Fruit fly (Drosophila melanogaster) whole organism, embryonic: ENCODE measurements around the gene CG43814.

Experiments
- CG1024 ChIP-seq: fragments of 200-800 bp; sonication (Bioruptor generic); IDR thresholded peaks from 2 replicates; pipeline ENCODE4 v1.3.6; 2022; ENCODE audit warnings: missing biosample characterization, missing genetic modification characterization
- CG10321 ChIP-seq: fragments of 200-800 bp; sonication (Bioruptor generic); IDR thresholded peaks from 2 replicates; pipeline ENCODE4 v1.3.6; 2022; ENCODE audit warnings: missing biosample characterization, missing genetic modification characterization
- CG12071 ChIP-seq: fragments of 200-800 bp; sonication (Bioruptor generic); optimal IDR thresholded peaks from 3 replicates; lab custom pipeline; 2018; ENCODE audit warnings: missing biosample characterization, mild to moderate bottlenecking, missing genetic modification characterization
- CG1233 ChIP-seq: fragments of 200-800 bp; sonication (Bioruptor generic); optimal IDR thresholded peaks from 4 replicates; lab custom pipeline; 2018; ENCODE audit warnings: missing biosample characterization, mild to moderate bottlenecking, missing genetic modification characterization
- CG34224 ChIP-seq: fragments of 200-800 bp; sonication (Bioruptor generic); IDR thresholded peaks from 3 replicates; pipeline ENCODE4 v1.3.6; 2022; ENCODE audit warnings: missing biosample characterization, missing genetic modification characterization; ENCODE audit not compliant: partially characterized antibody
- CG4360 ChIP-seq: fragments of 200-800 bp; sonication (Bioruptor generic); IDR thresholded peaks from 2 replicates; pipeline ENCODE4 v1.3.6; 2022; ENCODE audit warnings: missing biosample characterization, missing genetic modification characterization
- CG6254 ChIP-seq: fragments of 200-800 bp; sonication (Bioruptor generic); optimal IDR thresholded peaks from 3 replicates; lab custom pipeline; 2017; ENCODE audit warnings: mild to moderate bottlenecking, missing biosample characterization, missing genetic modification reagents, missing genetic modification characterization
- CG7357 ChIP-seq: fragments of 200-800 bp; sonication (Bioruptor generic); IDR thresholded peaks from 3 replicates; pipeline ENCODE4 v1.3.6; 2022; ENCODE audit warnings: missing biosample characterization, missing genetic modification characterization
- CG7372 ChIP-seq: fragments of 200-800 bp; sonication (Bioruptor generic); IDR thresholded peaks from 2 replicates; pipeline ENCODE4 v1.3.6; 2022; ENCODE audit warnings: missing biosample characterization, missing genetic modification characterization
- CkIIα-i1 ChIP-seq: fragments of 200-800 bp; sonication (Bioruptor generic); IDR thresholded peaks from 2 replicates; pipeline ENCODE4 v1.3.6; 2022; ENCODE audit warnings: missing biosample characterization, missing genetic modification characterization
- CoRest ChIP-seq: fragments of 200-800 bp; sonication (Bioruptor generic); optimal IDR thresholded peaks from 3 replicates; lab custom pipeline; 2018; ENCODE audit warnings: missing biosample characterization, mild to moderate bottlenecking, missing genetic modification characterization, moderate library complexity
- Deaf1 ChIP-seq: fragments of 200-800 bp; optimal IDR thresholded peaks from 3 replicates; lab custom pipeline; 2019; ENCODE audit warnings: missing biosample characterization, mild to moderate bottlenecking, missing genetic modification characterization, moderate library complexity
- Dll ChIP-seq: fragments of 200-800 bp; sonication (Bioruptor generic); IDR thresholded peaks from 4 replicates; pipeline ENCODE4 v1.3.6; 2022; ENCODE audit warnings: missing biosample characterization, missing genetic modification characterization; ENCODE audit not compliant: partially characterized antibody
- GATAe ChIP-seq: fragments of 200-800 bp; sonication (Bioruptor generic); conservative IDR thresholded peaks from 2 replicates; pipeline ENCODE4 v1.3.6; 2022; ENCODE audit warnings: missing biosample characterization, missing genetic modification characterization
- HLHmδ ChIP-seq: fragments of 200-800 bp; sonication (Bioruptor generic); optimal IDR thresholded peaks from 2 replicates; lab custom pipeline; 2018; ENCODE audit warnings: missing biosample characterization, mild to moderate bottlenecking, missing genetic modification characterization, moderate library complexity
- Hr39 ChIP-seq: fragments of >200 bp; optimal IDR thresholded peaks from 2 replicates; lab custom pipeline; 2017
- Jarid2 ChIP-seq: fragments of 200-800 bp; sonication (Bioruptor generic); optimal IDR thresholded peaks from 3 replicates; lab custom pipeline; 2017; ENCODE audit warnings: mild to moderate bottlenecking, missing biosample characterization, missing genetic modification reagents, missing genetic modification characterization
- Nf-YA ChIP-seq: fragments of 200-800 bp; sonication (Bioruptor generic); IDR thresholded peaks from 2 replicates; pipeline ENCODE4 v1.3.6; 2022; ENCODE audit warnings: missing biosample characterization, missing genetic modification characterization
- Nf-YB ChIP-seq: fragments of 200-800 bp; sonication (Bioruptor generic); optimal IDR thresholded peaks from 3 replicates; lab custom pipeline; 2019; ENCODE audit warnings: missing biosample characterization, mild to moderate bottlenecking, missing genetic modification characterization, moderate library complexity
- Nf-YC ChIP-seq: fragments of 200-800 bp; optimal IDR thresholded peaks from 3 replicates; lab custom pipeline; 2019; ENCODE audit warnings: missing biosample characterization, mild to moderate bottlenecking, missing genetic modification characterization, moderate library complexity
- Pdp1 ChIP-seq, 2 experiments: fragments of 200-800 bp; sonication (Bioruptor generic); optimal IDR thresholded peaks; 3 replicates each; lab custom pipeline; 2016; ENCODE audit warnings: missing biosample characterization in 2 of 2, missing genetic modification characterization in 2 of 2, mild to moderate bottlenecking in 1 of 2, moderate library complexity in 1 of 2
- Trl ChIP-seq, 3 experiments: fragments of >200 bp in 2 of 3; fragments of 200-800 bp in 1 of 3; sonication (Bioruptor generic) in 1 of 3; optimal IDR thresholded peaks; 2 replicates in 1 of 3; 3 replicates in 2 of 3; lab custom pipeline; 2016 to 2017; ENCODE audit warnings: missing biosample characterization in 1 of 3, missing genetic modification characterization in 1 of 3
- cg ChIP-seq: fragments of 200-800 bp; sonication (Bioruptor generic); optimal IDR thresholded peaks from 3 replicates; lab custom pipeline; 2019; ENCODE audit warnings: missing biosample characterization, mild to moderate bottlenecking, missing genetic modification characterization, moderate library complexity
- chinmo ChIP-seq: fragments of 200-800 bp; sonication (Bioruptor generic); IDR thresholded peaks from 4 replicates; pipeline ENCODE4 v1.3.6; 2022; ENCODE audit warnings: missing biosample characterization, missing genetic modification characterization; ENCODE audit not compliant: partially characterized antibody
- chm ChIP-seq: fragments of 200-800 bp; sonication (Bioruptor generic); IDR thresholded peaks from 2 replicates; pipeline ENCODE4 v1.3.6; 2022; ENCODE audit warnings: missing biosample characterization, missing genetic modification characterization
- crol ChIP-seq: fragments of 200-800 bp; sonication (Bioruptor generic); IDR thresholded peaks from 2 replicates; pipeline ENCODE4 v1.3.6; 2022; ENCODE audit warnings: missing biosample characterization, missing genetic modification characterization
- dm ChIP-seq: fragments of 200-800 bp; sonication (Bioruptor generic); optimal IDR thresholded peaks from 3 replicates; lab custom pipeline; 2016; ENCODE audit warnings: missing biosample characterization, missing genetic modification characterization
- esg ChIP-seq: fragments of 200-800 bp; sonication (Bioruptor generic); conservative IDR thresholded peaks from 2 replicates; pipeline ENCODE4 v1.3.6; 2022; ENCODE audit warnings: missing biosample characterization, missing genetic modification characterization
- ewg ChIP-seq: fragments of 200-800 bp; sonication (Bioruptor generic); optimal IDR thresholded peaks from 3 replicates; lab custom pipeline; 2017; ENCODE audit warnings: mild to moderate bottlenecking, missing biosample characterization, missing genetic modification reagents, missing genetic modification characterization
- exex ChIP-seq: fragments of 200-800 bp; sonication (Bioruptor generic); optimal IDR thresholded peaks from 4 replicates; lab custom pipeline; 2018; ENCODE audit warnings: missing biosample characterization, mild to moderate bottlenecking, missing genetic modification characterization, moderate library complexity
- fd64A ChIP-seq: fragments of 200-800 bp; sonication (Bioruptor generic); optimal IDR thresholded peaks from 3 replicates; lab custom pipeline; 2018; ENCODE audit warnings: missing biosample characterization, mild to moderate bottlenecking, missing genetic modification characterization
- grn ChIP-seq: fragments of 200-800 bp; sonication (Bioruptor generic); optimal IDR thresholded peaks from 3 replicates; lab custom pipeline; 2017; ENCODE audit warnings: missing biosample characterization, missing genetic modification characterization
- ham ChIP-seq: fragments of 200-800 bp; sonication (Bioruptor generic); IDR thresholded peaks from 2 replicates; pipeline ENCODE4 v1.3.6; 2022; ENCODE audit warnings: missing biosample characterization, missing genetic modification characterization
- lilli ChIP-seq: fragments of 200-800 bp; sonication (Bioruptor generic); optimal IDR thresholded peaks from 3 replicates; lab custom pipeline; 2016; ENCODE audit warnings: missing biosample characterization, missing genetic modification characterization
- nerfin-1 ChIP-seq: fragments of 200-800 bp; sonication (Bioruptor generic); optimal IDR thresholded peaks from 3 replicates; lab custom pipeline; 2019; ENCODE audit warnings: missing biosample characterization, mild to moderate bottlenecking, missing genetic modification characterization, moderate library complexity
- pb ChIP-seq: fragments of 200-800 bp; sonication (Bioruptor generic); optimal IDR thresholded peaks from 3 replicates; lab custom pipeline; 2016; ENCODE audit warnings: missing biosample characterization, missing genetic modification characterization
- seq ChIP-seq: fragments of 200-800 bp; sonication (Bioruptor generic); IDR thresholded peaks from 2 replicates; pipeline ENCODE4 v1.3.6; 2022; ENCODE audit warnings: missing biosample characterization, missing genetic modification characterization
- shn ChIP-seq: fragments of 200-800 bp; sonication (Bioruptor generic); optimal IDR thresholded peaks from 3 replicates; lab custom pipeline; 2016; ENCODE audit warnings: missing biosample characterization, missing genetic modification characterization
- sisA ChIP-seq: fragments of 200-800 bp; sonication (Bioruptor generic); IDR thresholded peaks from 2 replicates; pipeline ENCODE4 v1.3.6; 2022; ENCODE audit warnings: missing biosample characterization, missing genetic modification characterization
- sr ChIP-seq: fragments of 200-800 bp; sonication (Bioruptor generic); IDR thresholded peaks from 3 replicates; pipeline ENCODE4 v1.3.6; 2022; ENCODE audit warnings: missing biosample characterization, missing genetic modification characterization
- sug ChIP-seq: fragments of 200-800 bp; optimal IDR thresholded peaks from 2 replicates; lab custom pipeline; 2019; ENCODE audit warnings: missing biosample characterization, mild to moderate bottlenecking, missing genetic modification characterization, moderate library complexity
- tap ChIP-seq: fragments of 200-800 bp; optimal IDR thresholded peaks from 3 replicates; lab custom pipeline; 2019; ENCODE audit warnings: missing biosample characterization, mild to moderate bottlenecking, missing genetic modification characterization, moderate library complexity
- unc-4 ChIP-seq: fragments of 200-800 bp; sonication (Bioruptor generic); IDR thresholded peaks from 2 replicates; pipeline ENCODE4 v1.3.6; 2022; ENCODE audit warnings: missing biosample characterization, missing genetic modification characterization; ENCODE audit not compliant: partially characterized antibody
- unpg ChIP-seq: fragments of 200-800 bp; sonication (Bioruptor generic); optimal IDR thresholded peaks from 3 replicates; lab custom pipeline; 2018; ENCODE audit warnings: missing biosample characterization, mild to moderate bottlenecking, missing genetic modification characterization, moderate library complexity
- vvl ChIP-seq: fragments of 200-800 bp; sonication (Bioruptor generic); IDR thresholded peaks from 2 replicates; pipeline ENCODE4 v1.3.6; 2022; ENCODE audit warnings: missing biosample characterization, missing genetic modification characterization
- yki ChIP-seq: fragments of >200 bp; optimal IDR thresholded peaks from 3 replicates; lab custom pipeline; 2018
- zen2 ChIP-seq: fragments of 200-800 bp; sonication (Bioruptor generic); IDR thresholded peaks from 3 replicates; pipeline ENCODE4 v1.3.6; 2022; ENCODE audit warnings: missing biosample characterization, missing genetic modification characterization; ENCODE audit not compliant: partially characterized antibody

The CG43814 gene

dm6 chr2L:18796446-18796845 is 8.7 kb downstream of the CG43814 start (continued):
- TF ChIP-seq Trl (optimal IDR thresholded peaks at IDR 0.05; lab: Kevin White, UChicago) = peak in 1 of 2 experiments; percentile 87
- TF ChIP-seq Trl (GFP tag; optimal IDR thresholded peaks at IDR 0.05; lab: Kevin White, UChicago) = no peak
- TF ChIP-seq CG1024 = no peak
- TF ChIP-seq CG10321 (GFP tag; lab: Robert Waterston, UW) = peak; percentile 92

- TF ChIP-seq nerfin-1 (peak; percentile 32), dm (GFP tag; lab: Kevin White, UChicago) (no peak), grn (GFP tag; lab: Kevin White, UChicago) (peak; percentile 91), unpg (GFP tag; lab: Kevin White, UChicago) (no peak), Jarid2 (peak; percentile 29), chinmo (GFP tag; lab: Robert Waterston, UW) (peak; percentile 80; the same call in 1 of the 4 replicates), pb (no peak), vvl (GFP tag; lab: Robert Waterston, UW) (0 out of 2 replicates have a peak, but pooled peaks have one; percentile 24), ewg (GFP tag; lab: Kevin White, UChicago) (peak; percentile 79), sug (tag; lab: Kevin White, UChicago) (peak; percentile 35), fd64A (GFP tag; lab: Kevin White, UChicago) (no peak), Nf-YA (GFP tag; lab: Robert Waterston, UW) (peak; percentile 83), Nf-YB (GFP tag; lab: Kevin White, UChicago) (peak; percentile 99), CG34224 (GFP tag; lab: Robert Waterston, UW) (peak; percentile 40; the same call in 2 of the 3 replicates), CG7357 (no peak), tap (tag; lab: Kevin White, UChicago) (no peak), CG4360 (peak; percentile 60), sisA (no peak), zen2 (GFP tag; lab: Robert Waterston, UW) (0 out of 3 replicates have a peak, but pooled peaks have one; percentile 14), Trl (optimal IDR thresholded peaks at IDR 0.05; lab: Kevin White, UChicago) (peak; percentile 87 to 94), Trl (GFP tag; optimal IDR thresholded peaks at IDR 0.05; lab: Kevin White, UChicago) (peak; percentile 15), cg (GFP tag; lab: Kevin White, UChicago) (peak; percentile 89), Dll (GFP tag; lab: Robert Waterston, UW) (peak; percentile 54; the same call in 2 of the 4 replicates), chm (peak; percentile 25; the same call in 1 of the 2 replicates), shn (no peak), CkIIα-i1 (GFP tag; lab: Robert Waterston, UW) (no peak), sr (GFP tag; lab: Robert Waterston, UW) (peak; percentile 67; the same call in 2 of the 3 replicates), CG6254 (GFP tag; lab: Kevin White, UChicago) (no peak), HLHmδ (GFP tag; lab: Kevin White, UChicago) (no peak), Deaf1 (tag; lab: Kevin White, UChicago) (peak; percentile 78), crol (peak; percentile 85), Pdp1 (GFP tag; optimal IDR thresholded peaks at IDR 0.05; lab: Kevin White, UChicago) (peak in 1 of 2 experiments; percentile 34), esg (GFP tag; lab: Robert Waterston, UW) (no peak), CoRest (peak; percentile 6), CG7372 (GFP tag; lab: Robert Waterston, UW) (no peak), unc-4 (GFP tag; lab: Robert Waterston, UW) (no peak), Nf-YC (tag; lab: Kevin White, UChicago) (peak; percentile 99), CG1233 (GFP tag; lab: Kevin White, UChicago) (no peak), CG12071 (peak; percentile 23), seq (GFP tag; lab: Robert Waterston, UW) (peak; percentile 61; the same call in 1 of the 2 replicates), exex (peak; percentile 13), lilli (no peak), ham (GFP tag; lab: Robert Waterston, UW) (peak; percentile 45; the same call in 1 of the 2 replicates), GATAe (GFP tag; lab: Robert Waterston, UW) (peak; percentile 73), yki (peak; percentile 2), Hr39 (lab: Kevin White, UChicago) (no peak)
Measured at dm6 chr2L:18795917-18796402, 9.2 kb downstream of the CG43814 start.
